Worm (Caenorhabditis elegans) whole organism, L3 larva: ENCODE measurements around the gene Y34F4.3.
A peak's percentile ranks its signal among the peaks of the same experiment; 100 is the strongest.

ENCODE experiments used
- ZK546.5 ChIP-seq: sonication (generic microtip); optimal IDR thresholded peaks from 2 replicates; lab custom pipeline; 2017; ENCODE audit warnings: missing biosample characterization, missing genetic modification characterization
- aly-2 ChIP-seq: fragments of 150-350 bp; optimal IDR thresholded peaks from 2 replicates; lab custom pipeline; 2014; ENCODE audit warnings: missing biosample characterization, missing genetic modification characterization
- ceh-16 ChIP-seq: sonication (generic microtip); optimal IDR thresholded peaks from 2 replicates; lab custom pipeline; 2017; ENCODE audit warnings: missing biosample characterization, missing genetic modification characterization
- ceh-28 ChIP-seq: fragments of 150-350 bp; optimal IDR thresholded peaks from 2 replicates; lab custom pipeline; 2014; ENCODE audit warnings: missing biosample characterization, missing genetic modification reagents, missing genetic modification characterization
- ceh-9 ChIP-seq: sonication (generic microtip); optimal IDR thresholded peaks from 2 replicates; lab custom pipeline; 2018; ENCODE audit warnings: missing biosample characterization, missing genetic modification characterization
- egl-27 ChIP-seq: sonication (generic microtip); optimal IDR thresholded peaks from 4 replicates; lab custom pipeline; 2017; ENCODE audit warnings: missing biosample characterization, missing genetic modification reagents, missing genetic modification characterization
- egl-5 ChIP-seq: fragments of 150-350 bp; optimal IDR thresholded peaks from 2 replicates; lab custom pipeline; 2017; ENCODE audit warnings: missing biosample characterization, missing genetic modification reagents, missing genetic modification characterization, inconsistent platforms
- elt-2 ChIP-seq: sonication (generic microtip); optimal IDR thresholded peaks from 2 replicates; lab custom pipeline; 2016; ENCODE audit warnings: missing genetic modification reagents, mild to moderate bottlenecking, missing genetic modification characterization, missing compliant biosample characterization
- elt-3 ChIP-seq, 3 experiments: fragments of 150-350 bp in 1 of 3; sonication (generic microtip) in 2 of 3; optimal IDR thresholded peaks; 2 replicates in 2 of 3; 4 replicates in 1 of 3; lab custom pipeline; 2014 to 2017; ENCODE audit warnings: missing biosample characterization in 3 of 3, missing genetic modification characterization in 3 of 3
- fkh-10 ChIP-seq: sonication (generic microtip); optimal IDR thresholded peaks from 2 replicates; lab custom pipeline; 2017; ENCODE audit warnings: missing biosample characterization, missing genetic modification reagents, missing genetic modification characterization
- hmg-11 ChIP-seq: sonication (generic microtip); optimal IDR thresholded peaks from 2 replicates; lab custom pipeline; 2016; ENCODE audit warnings: missing genetic modification characterization, missing compliant biosample characterization
- jun-1 ChIP-seq: fragments of 150-350 bp; optimal IDR thresholded peaks from 2 replicates; lab custom pipeline; 2014; ENCODE audit warnings: missing biosample characterization, missing genetic modification reagents, missing genetic modification characterization
- lin-15B ChIP-seq: fragments of 150-350 bp; optimal IDR thresholded peaks from 2 replicates; lab custom pipeline; 2014; ENCODE audit warnings: missing biosample characterization, missing genetic modification characterization
- lin-39 ChIP-seq: fragments of 150-350 bp; optimal IDR thresholded peaks from 2 replicates; lab custom pipeline; 2018; ENCODE audit warnings: missing biosample characterization, missing genetic modification reagents, missing genetic modification characterization
- mdl-1 ChIP-seq: fragments of 150-350 bp; optimal IDR thresholded peaks from 2 replicates; lab custom pipeline; 2014; ENCODE audit warnings: missing biosample characterization, missing genetic modification characterization
- mml-1 ChIP-seq: fragments of 150-350 bp; sonication (generic microtip); optimal IDR thresholded peaks from 3 replicates; lab custom pipeline; 2014; ENCODE audit warnings: missing biosample characterization, missing genetic modification characterization
- nfya-1 ChIP-seq: sonication (generic microtip); optimal IDR thresholded peaks from 2 replicates; lab custom pipeline; 2017; ENCODE audit warnings: missing genetic modification characterization, mild to moderate bottlenecking, missing compliant biosample characterization, antibody characterized with exemption, moderate library complexity; ENCODE audit not compliant: insufficient read depth
- nhr-11 ChIP-seq: fragments of 150-350 bp; optimal IDR thresholded peaks from 2 replicates; lab custom pipeline; 2014; ENCODE audit warnings: missing biosample characterization, missing genetic modification characterization
- nhr-23 ChIP-seq: fragments of 150-350 bp; optimal IDR thresholded peaks from 2 replicates; lab custom pipeline; 2014; ENCODE audit warnings: missing biosample characterization, missing genetic modification reagents, missing genetic modification characterization
- nhr-237 ChIP-seq: fragments of 150-350 bp; optimal IDR thresholded peaks from 2 replicates; lab custom pipeline; 2014; ENCODE audit warnings: missing biosample characterization, missing genetic modification characterization
- nhr-25 ChIP-seq: sonication (generic microtip); optimal IDR thresholded peaks from 2 replicates; lab custom pipeline; 2017; ENCODE audit warnings: missing biosample characterization, missing genetic modification characterization
- nhr-43 ChIP-seq: sonication (generic microtip); optimal IDR thresholded peaks from 2 replicates; lab custom pipeline; 2016; ENCODE audit warnings: mild to moderate bottlenecking, missing genetic modification characterization, missing compliant biosample characterization; ENCODE audit not compliant: poor library complexity, severe bottlenecking
- nhr-76 ChIP-seq: fragments of 150-350 bp; sonication (generic microtip); optimal IDR thresholded peaks from 5 replicates; lab custom pipeline; 2014; ENCODE audit warnings: missing biosample characterization, missing genetic modification characterization
- nhr-77 ChIP-seq: fragments of 150-350 bp; optimal IDR thresholded peaks from 2 replicates; lab custom pipeline; 2014; ENCODE audit warnings: missing biosample characterization, missing genetic modification characterization
- pha-4 ChIP-seq: fragments of 150-350 bp; optimal IDR thresholded peaks from 2 replicates; lab custom pipeline; 2014; ENCODE audit warnings: missing biosample characterization, missing genetic modification reagents, missing genetic modification characterization
- pqm-1 ChIP-seq: fragments of 150-350 bp; optimal IDR thresholded peaks from 2 replicates; lab custom pipeline; 2017; ENCODE audit warnings: missing biosample characterization, missing genetic modification characterization, inconsistent platforms
- sea-2 ChIP-seq: fragments of 150-350 bp; sonication (generic microtip); optimal IDR thresholded peaks from 4 replicates; lab custom pipeline; 2014; ENCODE audit warnings: missing biosample characterization, missing genetic modification reagents, missing genetic modification characterization
- skn-1 ChIP-seq: fragments of 150-350 bp; optimal IDR thresholded peaks from 2 replicates; lab custom pipeline; 2014; ENCODE audit warnings: missing biosample characterization, missing genetic modification characterization
- snpc-4 ChIP-seq: fragments of 150-350 bp; optimal IDR thresholded peaks from 2 replicates; lab custom pipeline; 2014; ENCODE audit warnings: missing biosample characterization, missing genetic modification characterization
- unc-39 ChIP-seq: sonication (generic microtip); optimal IDR thresholded peaks from 4 replicates; lab custom pipeline; 2017; ENCODE audit warnings: missing biosample characterization, missing genetic modification characterization
- zag-1 ChIP-seq: fragments of 150-350 bp; optimal IDR thresholded peaks from 2 replicates; lab custom pipeline; 2014; ENCODE audit warnings: missing biosample characterization, missing genetic modification characterization
- ztf-4 ChIP-seq: fragments of 150-350 bp; optimal IDR thresholded peaks from 2 replicates; lab custom pipeline; 2014; ENCODE audit warnings: missing biosample characterization, missing genetic modification characterization

Y34F4.3 gene

DNA sequence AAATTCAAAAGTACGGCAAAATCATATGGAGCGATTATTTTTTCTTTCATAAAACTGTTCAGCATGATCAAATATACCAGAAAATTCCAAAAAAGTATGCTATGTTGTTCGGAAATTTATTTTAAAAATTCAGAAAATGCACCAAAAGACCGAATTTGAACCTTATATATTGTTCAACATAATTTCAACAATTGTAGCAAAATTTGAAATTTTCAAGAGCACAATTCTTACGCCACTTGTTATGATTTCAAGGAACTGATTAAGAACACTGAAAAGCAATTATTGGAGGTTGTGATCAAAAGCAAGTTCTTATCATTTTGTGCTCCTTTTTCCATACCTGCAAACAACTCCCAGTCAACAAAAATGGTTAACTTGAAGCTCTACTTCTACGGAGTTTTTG lies 7.9 kb downstream of the Y34F4.3 start, which contains the start of gene clc-27:
Gene clc-27, plus strand, starts transcription at position 301 of the 400 bp plus-strand sequence.
- TF ChIP-seq mml-1 (tag; lab: Kevin White, UChicago) (no peak), nhr-237 (no peak)

DNA sequence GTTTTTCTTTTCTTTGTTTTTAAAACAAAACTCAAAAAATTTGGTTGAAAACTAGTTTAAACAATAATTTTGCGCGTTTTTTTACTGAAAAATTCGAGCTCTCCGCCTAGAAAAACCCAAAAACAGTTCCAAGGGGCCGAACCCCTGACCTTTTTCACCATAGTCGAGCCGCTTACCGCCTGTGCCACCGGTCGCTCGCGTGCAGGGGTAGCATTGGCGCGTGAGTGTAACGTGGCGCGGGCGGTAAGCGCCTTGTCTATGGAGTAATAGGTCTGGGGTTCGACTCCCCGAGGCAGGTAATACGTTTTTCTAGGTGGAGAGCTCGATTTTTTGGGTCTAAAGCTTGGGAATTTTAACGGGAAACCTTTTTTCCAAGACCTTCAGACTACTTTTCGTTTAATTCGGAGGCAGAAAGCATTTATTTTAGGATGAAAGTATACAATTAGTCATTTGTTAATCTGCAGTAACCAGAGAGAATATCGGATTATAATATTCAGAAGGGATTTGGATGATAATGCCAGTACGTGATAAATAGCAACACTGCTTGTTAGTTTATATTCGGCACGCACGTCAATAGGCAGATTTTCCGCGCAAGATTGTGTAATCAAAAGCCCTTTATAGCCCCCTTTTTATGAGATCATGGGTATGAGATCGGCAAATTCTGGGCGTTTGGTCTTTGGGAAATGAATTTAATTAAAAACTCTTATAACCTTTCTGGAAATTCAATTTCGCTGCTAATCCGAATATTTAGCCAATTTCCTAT lies 8.7 kb downstream of the Y34F4.3 start:
- no peak for TF ChIP-seq egl-27 (tag; lab: Kevin White, UChicago)
- no peak for TF ChIP-seq ceh-28 (tag; lab: Kevin White, UChicago)
- TF ChIP-seq nhr-237 = no peak
- TF ChIP-seq unc-39 = no peak
- TF ChIP-seq fkh-10 = no peak
- TF ChIP-seq zag-1 (tag; lab: Kevin White, UChicago) = no peak
- no peak for TF ChIP-seq mdl-1 (tag; lab: Kevin White, UChicago)
- TF ChIP-seq elt-3 (tag; optimal IDR thresholded peaks at IDR 0.05; lab: Kevin White, UChicago) = no peak
- TF ChIP-seq skn-1 (tag; lab: Kevin White, UChicago) = no peak
- no peak for TF ChIP-seq nhr-43 (tag; lab: Kevin White, UChicago)
- no peak for TF ChIP-seq sea-2
- TF ChIP-seq aly-2 (tag; lab: Kevin White, UChicago) = no peak
- TF ChIP-seq nhr-25 (tag; lab: Kevin White, UChicago) = no peak
- TF ChIP-seq nhr-23 = no peak
- no peak for TF ChIP-seq nfya-1 (tag; lab: Kevin White, UChicago)
- TF ChIP-seq, all 47 proteins: peak for 0

DNA sequence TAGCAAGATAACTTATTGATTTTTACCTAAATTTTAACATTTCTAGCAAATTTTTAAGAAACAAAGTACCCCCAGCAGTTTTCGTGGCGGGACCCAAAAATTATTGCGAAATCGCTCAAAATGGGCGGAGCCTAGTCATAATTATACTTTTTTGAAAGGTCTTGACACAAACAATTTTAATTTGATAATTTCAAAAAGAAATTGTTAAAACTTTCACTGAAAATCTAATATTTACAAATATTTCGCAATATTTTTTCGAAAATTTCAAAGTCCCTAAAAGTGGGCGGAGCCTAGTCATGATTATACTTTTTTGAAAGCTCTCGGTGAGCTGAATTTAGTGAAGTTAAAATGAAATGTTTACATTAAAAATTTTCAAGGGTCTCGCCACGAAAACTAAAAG lies 11.5 kb downstream of the Y34F4.3 start:
- no peak for TF ChIP-seq skn-1 (tag; lab: Kevin White, UChicago)

DNA sequence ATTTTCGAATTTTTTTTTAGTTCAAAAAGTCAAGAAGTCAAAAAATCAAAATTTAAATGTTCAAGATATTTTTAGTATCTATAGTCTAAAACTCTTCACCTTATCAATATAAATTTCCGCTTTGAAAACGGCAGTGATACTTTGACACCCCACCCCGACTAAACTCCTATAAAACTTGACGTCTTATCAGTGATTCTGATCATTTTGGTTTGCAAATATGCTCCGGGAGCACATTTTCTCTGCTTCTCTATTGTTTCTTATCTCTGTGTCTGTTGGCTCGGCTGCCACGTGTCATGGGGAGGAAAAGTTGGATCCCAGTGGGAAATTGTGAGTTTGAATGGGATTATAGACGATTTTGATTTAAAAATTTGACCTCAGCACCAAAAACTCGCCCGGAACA lies 13.5 kb downstream of the Y34F4.3 start, which contains the start of gene clec-150:
Gene clec-150, plus strand, starts transcription at position 198 of the 400 bp plus-strand sequence.
- peak; percentile 96 for TF ChIP-seq pqm-1
- TF ChIP-seq ceh-9 (tag; lab: Kevin White, UChicago) = no peak
- TF ChIP-seq elt-2 = peak; percentile 98
- TF ChIP-seq ceh-16 (tag; lab: Kevin White, UChicago) = no peak
- TF ChIP-seq jun-1 = peak; percentile 44
- no peak for TF ChIP-seq nhr-77
- TF ChIP-seq pha-4 (tag; lab: Kevin White, UChicago) = peak; percentile 41

DNA sequence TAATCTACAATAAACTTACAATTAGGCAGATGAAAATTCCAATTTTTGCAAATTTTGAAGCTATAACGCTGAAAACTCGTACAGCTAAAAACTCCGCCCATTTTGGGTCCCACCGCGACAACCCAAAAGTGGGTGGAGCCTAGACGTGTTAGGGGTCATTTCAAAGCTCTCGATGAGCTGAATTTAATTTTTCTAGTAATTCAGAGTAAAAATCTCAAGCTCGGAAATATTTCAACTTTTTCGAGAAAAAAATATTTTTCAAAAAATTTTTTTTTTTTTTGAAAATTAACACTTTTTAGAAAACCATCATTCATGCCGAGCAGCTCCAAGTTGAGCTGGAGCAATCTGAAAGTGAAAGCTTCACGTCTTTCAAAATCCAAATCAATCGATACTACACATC lies 14.7 kb downstream of the Y34F4.3 start, which contains the start of gene R06B10.7:
Gene R06B10.7, minus strand, starts transcription at position 101 of the 400 bp plus-strand sequence.
- TF ChIP-seq ceh-28 (tag; lab: Kevin White, UChicago) (no peak), snpc-4 (tag; lab: Kevin White, UChicago) (no peak), nhr-11 (tag; lab: Kevin White, UChicago) (no peak), egl-5 (no peak), ceh-16 (tag; lab: Kevin White, UChicago) (no peak)
- TF ChIP-seq, all 47 proteins: peak for 0

DNA sequence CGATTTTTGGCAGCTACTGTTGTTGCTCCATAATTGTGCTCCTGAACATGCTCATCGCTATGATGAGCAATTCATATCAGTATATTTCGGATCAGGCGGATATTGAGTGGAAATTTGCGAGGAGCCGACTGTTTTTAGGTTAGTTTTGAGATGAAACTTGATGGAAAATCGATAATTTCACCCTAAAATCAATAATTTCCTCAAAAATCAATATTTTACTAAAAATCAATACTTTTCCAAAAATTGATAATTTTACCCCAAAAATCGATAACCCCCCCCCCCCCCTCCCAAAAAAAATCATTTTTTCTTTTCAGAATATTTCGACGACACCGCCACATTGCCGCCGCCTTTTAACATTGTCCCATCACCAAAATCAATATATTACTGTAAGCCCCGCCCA lies 17.1 kb downstream of the Y34F4.3 start:
- TF ChIP-seq ztf-4 (no peak), ceh-28 (tag; lab: Kevin White, UChicago) (peak; percentile 45)

DNA sequence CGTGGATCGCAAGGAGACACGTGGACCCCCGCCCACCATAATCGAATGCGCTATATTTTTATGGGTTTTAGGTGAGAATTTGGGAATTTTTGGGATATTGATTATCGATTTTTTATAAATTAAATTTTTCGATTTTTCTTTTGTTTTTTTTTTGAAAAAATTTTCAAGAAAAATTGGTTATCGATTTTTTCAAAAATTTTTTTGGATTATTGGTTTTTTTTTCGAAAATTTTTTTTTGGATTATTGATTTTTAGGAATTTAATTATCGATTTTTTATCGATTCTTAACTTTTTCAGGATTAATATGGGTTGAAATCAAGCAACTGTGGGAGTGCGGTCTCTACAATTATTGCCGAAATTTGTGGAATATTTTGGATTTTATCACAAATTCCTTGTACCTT lies 19.4 kb downstream of the Y34F4.3 start:
- TF ChIP-seq ceh-28 (tag; lab: Kevin White, UChicago) (peak; percentile 84), skn-1 (tag; lab: Kevin White, UChicago) (no peak)

DNA sequence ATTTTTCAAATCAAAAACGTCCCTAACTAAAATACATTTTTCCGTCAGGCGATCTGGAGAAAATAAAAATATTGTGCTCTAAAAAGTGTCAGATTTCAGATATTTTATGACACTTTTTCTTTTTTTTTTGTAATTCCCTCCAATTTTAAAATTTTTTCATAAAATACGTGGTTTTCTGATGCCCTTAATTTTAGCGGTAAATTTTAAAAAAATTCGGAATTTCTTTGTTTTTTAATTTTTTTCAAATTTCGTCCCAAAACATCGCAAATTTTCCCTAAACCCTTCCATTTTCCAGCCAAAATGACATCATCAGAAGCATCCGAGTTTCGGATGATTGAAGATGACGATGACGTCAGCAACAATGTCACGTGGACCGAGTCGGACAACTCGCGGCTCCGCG lies 24.4 kb downstream of the Y34F4.3 start, which contains the start of gene trp-2:
Gene trp-2, plus strand, starts transcription at position 301 of the 400 bp plus-strand sequence.
- no peak for TF ChIP-seq ceh-9 (tag; lab: Kevin White, UChicago)
- TF ChIP-seq ztf-4 = no peak
- TF ChIP-seq pha-4 (tag; lab: Kevin White, UChicago) = no peak
- TF ChIP-seq lin-39 (tag; lab: Kevin White, UChicago) = no peak
- no peak for TF ChIP-seq sea-2
- TF ChIP-seq nhr-11 (tag; lab: Kevin White, UChicago) = no peak
- no peak for TF ChIP-seq mml-1 (tag; lab: Kevin White, UChicago)
- TF ChIP-seq hmg-11 (tag; lab: Kevin White, UChicago) = no peak
- no peak for TF ChIP-seq ZK546.5
- no peak for TF ChIP-seq nhr-23
- TF ChIP-seq lin-15B (tag; lab: Kevin White, UChicago) = no peak
- no peak for TF ChIP-seq nhr-76 (tag; lab: Kevin White, UChicago)
